Worm (Caenorhabditis elegans): Measurements from ENCODE around the gene ssl-1.

ce11 chrIII:12714266-12714665 is at the start of gene ssl-1:
- no peak for TF ChIP-seq nhr-23 (tag; optimal IDR thresholded peaks at IDR 0.05)
- no peak for TF ChIP-seq blmp-1 (tag; optimal IDR thresholded peaks at IDR 0.05; ENCODE audit: insufficient read depth)
- no peak for TF ChIP-seq aly-2 (tag; optimal IDR thresholded peaks at IDR 0.05)
- no peak for TF ChIP-seq nhr-237 (tag; optimal IDR thresholded peaks at IDR 0.05)
- TF ChIP-seq ztf-11 (tag; optimal IDR thresholded peaks at IDR 0.05), result no peak
- no peak for TF ChIP-seq lin-13 (GFP tag; optimal IDR thresholded peaks at IDR 0.05)
- no peak for TF ChIP-seq lsy-2 (tag; optimal IDR thresholded peaks at IDR 0.05)
- TF ChIP-seq elt-1 (tag; optimal IDR thresholded peaks at IDR 0.05), result no peak
- TF ChIP-seq ztf-4 (tag; optimal IDR thresholded peaks at IDR 0.05), result no peak
- TF ChIP-seq mdl-1 (tag; optimal IDR thresholded peaks at IDR 0.05), result no peak
- TF ChIP-seq F13H6.1 (tag; optimal IDR thresholded peaks at IDR 0.05), result no peak
